Fruit fly (Drosophila melanogaster) whole organism, embryonic: Measurements from ENCODE around the gene VhaPPA1-2.

Source experiments
- ATbp ChIP-seq: fragments of 200-800 bp; sonication (Bioruptor generic); optimal IDR thresholded peaks from 2 replicates; lab custom pipeline; 2017; ENCODE audit warnings: missing biosample characterization, mild to moderate bottlenecking, missing genetic modification characterization, missing genetic modification reagents
- Abd-B ChIP-seq: fragments of 200-800 bp; sonication (Bioruptor generic); optimal IDR thresholded peaks from 2 replicates; lab custom pipeline; 2018; ENCODE audit warnings: missing biosample characterization, mild to moderate bottlenecking, missing genetic modification characterization, moderate library complexity
- Antp ChIP-seq: fragments of 200-800 bp; sonication (Bioruptor generic); optimal IDR thresholded peaks from 3 replicates; lab custom pipeline; 2016; ENCODE audit warnings: missing biosample characterization, missing genetic modification characterization
- Asciz ChIP-seq: fragments of 200-800 bp; sonication (Bioruptor generic); optimal IDR thresholded peaks from 2 replicates; lab custom pipeline; 2017; ENCODE audit warnings: missing biosample characterization, mild to moderate bottlenecking, missing genetic modification characterization, missing genetic modification reagents
- Atf-2 ChIP-seq: fragments of 200-800 bp; sonication (Bioruptor generic); optimal IDR thresholded peaks from 2 replicates; lab custom pipeline; 2016; ENCODE audit warnings: missing biosample characterization, missing genetic modification characterization
- CG12236 ChIP-seq: fragments of 200-800 bp; sonication (Bioruptor generic); optimal IDR thresholded peaks from 2 replicates; lab custom pipeline; 2016; ENCODE audit warnings: missing biosample characterization, missing genetic modification characterization
- CG13424 ChIP-seq: fragments of 200-800 bp; sonication (Bioruptor generic); optimal IDR thresholded peaks from 2 replicates; lab custom pipeline; 2019; ENCODE audit warnings: missing biosample characterization, mild to moderate bottlenecking, missing genetic modification characterization, moderate library complexity
- CG15479 ChIP-seq: fragments of 200-800 bp; sonication (Bioruptor generic); optimal IDR thresholded peaks from 3 replicates; lab custom pipeline; 2019; ENCODE audit warnings: missing biosample characterization, mild to moderate bottlenecking, missing genetic modification characterization, moderate library complexity
- CG1602 ChIP-seq: fragments of 200-800 bp; sonication (Bioruptor generic); optimal IDR thresholded peaks from 3 replicates; lab custom pipeline; 2016; ENCODE audit warnings: missing biosample characterization, missing genetic modification characterization
- CG16779 ChIP-seq: fragments of 200-800 bp; sonication (Bioruptor generic); IDR thresholded peaks from 2 replicates; pipeline ENCODE4 v1.3.6; 2022; ENCODE audit warnings: missing biosample characterization, missing genetic modification characterization
- CG16815 ChIP-seq: fragments of 200-800 bp; sonication (Bioruptor generic); optimal IDR thresholded peaks from 3 replicates; lab custom pipeline; 2017; ENCODE audit warnings: missing biosample characterization, mild to moderate bottlenecking, missing genetic modification characterization
- CG1832 ChIP-seq: fragments of 200-800 bp; sonication (Bioruptor generic); optimal IDR thresholded peaks from 2 replicates; lab custom pipeline; 2017; ENCODE audit warnings: missing biosample characterization, mild to moderate bottlenecking, missing genetic modification characterization, inconsistent platforms
- CG30020 ChIP-seq: fragments of 200-800 bp; optimal IDR thresholded peaks from 2 replicates; lab custom pipeline; 2019; ENCODE audit warnings: missing biosample characterization, mild to moderate bottlenecking, missing genetic modification characterization, moderate library complexity
- CG33213 ChIP-seq: fragments of 200-800 bp; sonication (Bioruptor generic); optimal IDR thresholded peaks from 3 replicates; lab custom pipeline; 2016; ENCODE audit warnings: missing biosample characterization, missing genetic modification characterization
- CG42726 ChIP-seq: fragments of 200-800 bp; sonication (Bioruptor generic); IDR thresholded peaks from 2 replicates; pipeline ENCODE4 v1.3.6; 2022; ENCODE audit warnings: missing biosample characterization, missing genetic modification characterization; ENCODE audit not compliant: partially characterized antibody
- CG4730 ChIP-seq: fragments of 200-800 bp; sonication (Bioruptor generic); IDR thresholded peaks from 2 replicates; pipeline ENCODE4 v1.3.6; 2022; ENCODE audit warnings: missing biosample characterization, missing genetic modification characterization
- CG6175 ChIP-seq: fragments of 200-800 bp; sonication (Bioruptor generic); IDR thresholded peaks from 3 replicates; pipeline ENCODE4 v1.3.6; 2022; ENCODE audit warnings: missing biosample characterization, missing genetic modification characterization
- CG8290 ChIP-seq, 3 experiments: fragments of 200-800 bp; sonication (Bioruptor generic); optimal IDR thresholded peaks; 2 replicates each; lab custom pipeline; 2016 to 2019; ENCODE audit warnings: missing biosample characterization in 3 of 3, missing genetic modification characterization in 3 of 3, mild to moderate bottlenecking in 2 of 3, moderate library complexity in 1 of 3
- CTCF ChIP-seq: fragments of 200-800 bp; sonication (Bioruptor generic); optimal IDR thresholded peaks from 2 replicates; lab custom pipeline; 2017; ENCODE audit warnings: missing biosample characterization, mild to moderate bottlenecking, missing genetic modification characterization, moderate library complexity
- Chrac-16 ChIP-seq: fragments of 200-800 bp; sonication (Bioruptor generic); optimal IDR thresholded peaks from 3 replicates; lab custom pipeline; 2016; ENCODE audit warnings: missing biosample characterization, missing genetic modification characterization
- Drgx ChIP-seq: fragments of 200-800 bp; sonication (Bioruptor generic); IDR thresholded peaks from 2 replicates; pipeline ENCODE4 v1.3.6; 2022; ENCODE audit warnings: missing biosample characterization, missing genetic modification characterization
- GATAe ChIP-seq: fragments of 200-800 bp; sonication (Bioruptor generic); conservative IDR thresholded peaks from 2 replicates; pipeline ENCODE4 v1.3.6; 2022; ENCODE audit warnings: missing biosample characterization, missing genetic modification characterization
- Gug ChIP-seq: fragments of 200-800 bp; sonication (Bioruptor generic); IDR thresholded peaks from 4 replicates; pipeline ENCODE4 v1.3.6; 2022; ENCODE audit warnings: missing biosample characterization, missing genetic modification characterization
- HHEX ChIP-seq: fragments of 200-800 bp; sonication (Bioruptor generic); optimal IDR thresholded peaks from 3 replicates; lab custom pipeline; 2017; ENCODE audit warnings: missing biosample characterization, mild to moderate bottlenecking, missing genetic modification characterization, missing genetic modification reagents
- Hr51 ChIP-seq, 2 experiments: fragments of 200-800 bp; sonication (Bioruptor generic); optimal IDR thresholded peaks; 2 replicates in 1 of 2; 3 replicates in 1 of 2; lab custom pipeline; 2016 to 2018; ENCODE audit warnings: missing biosample characterization in 2 of 2, missing genetic modification characterization in 2 of 2, mild to moderate bottlenecking in 1 of 2, moderate library complexity in 1 of 2
- MBD-R2 ChIP-seq: fragments of 200-800 bp; sonication (Bioruptor generic); IDR thresholded peaks from 2 replicates; pipeline ENCODE4 v1.3.6; 2022; ENCODE audit warnings: missing biosample characterization, missing genetic modification characterization
- Mrtf ChIP-seq: fragments of 200-800 bp; sonication (Bioruptor generic); IDR thresholded peaks from 3 replicates; pipeline ENCODE4 v1.3.6; 2022; ENCODE audit warnings: missing biosample characterization, missing genetic modification characterization
- Rfx ChIP-seq: fragments of 200-800 bp; sonication (Bioruptor generic); IDR thresholded peaks from 2 replicates; pipeline ENCODE4 v1.3.6; 2022; ENCODE audit warnings: missing biosample characterization, missing genetic modification characterization
- ase ChIP-seq: fragments of 200-800 bp; sonication (Bioruptor generic); IDR thresholded peaks from 3 replicates; pipeline ENCODE4 v1.3.6; 2022; ENCODE audit warnings: missing biosample characterization, missing genetic modification characterization
- corto ChIP-seq: fragments of 200-800 bp; sonication (Bioruptor generic); optimal IDR thresholded peaks from 2 replicates; lab custom pipeline; 2016; ENCODE audit warnings: missing biosample characterization, mild to moderate bottlenecking, missing genetic modification characterization, moderate library complexity
- da ChIP-seq: fragments of 200-800 bp; sonication (Bioruptor generic); optimal IDR thresholded peaks from 2 replicates; lab custom pipeline; 2016; ENCODE audit warnings: missing biosample characterization, missing genetic modification characterization
- fd3F ChIP-seq: fragments of 200-800 bp; sonication (Bioruptor generic); optimal IDR thresholded peaks from 2 replicates; lab custom pipeline; 2018; ENCODE audit warnings: missing biosample characterization, mild to moderate bottlenecking, missing genetic modification characterization, moderate library complexity
- gro ChIP-seq: fragments of 200-800 bp; sonication (Bioruptor generic); optimal IDR thresholded peaks from 2 replicates; lab custom pipeline; 2016; ENCODE audit warnings: missing biosample characterization, missing genetic modification characterization
- ind ChIP-seq: fragments of 200-800 bp; sonication (Bioruptor generic); optimal IDR thresholded peaks from 3 replicates; lab custom pipeline; 2016; ENCODE audit warnings: missing biosample characterization, missing genetic modification characterization
- luna ChIP-seq: fragments of 200-800 bp; sonication (Bioruptor generic); optimal IDR thresholded peaks from 2 replicates; lab custom pipeline; 2016; ENCODE audit warnings: missing biosample characterization, missing genetic modification characterization
- otp ChIP-seq: fragments of 200-800 bp; sonication (Bioruptor generic); IDR thresholded peaks from 3 replicates; pipeline ENCODE4, ENCODE4 v1.3.6; 2022; ENCODE audit warnings: missing biosample characterization, missing genetic modification characterization
- pros ChIP-seq: fragments of 200-800 bp; sonication (Bioruptor generic); optimal IDR thresholded peaks from 3 replicates; lab custom pipeline; 2019; ENCODE audit warnings: missing biosample characterization, mild to moderate bottlenecking, missing genetic modification characterization, moderate library complexity
- scrt ChIP-seq: fragments of 200-800 bp; sonication (Bioruptor generic); optimal IDR thresholded peaks from 2 replicates; lab custom pipeline; 2018; ENCODE audit warnings: missing biosample characterization, mild to moderate bottlenecking, missing genetic modification characterization, moderate library complexity
- shn ChIP-seq: fragments of 200-800 bp; sonication (Bioruptor generic); optimal IDR thresholded peaks from 3 replicates; lab custom pipeline; 2016; ENCODE audit warnings: missing biosample characterization, missing genetic modification characterization
- sim ChIP-seq: fragments of 200-800 bp; sonication (Bioruptor generic); IDR thresholded peaks from 2 replicates; pipeline ENCODE4 v1.3.6; 2022; ENCODE audit warnings: missing biosample characterization, missing genetic modification characterization
- sima ChIP-seq: fragments of 200-800 bp; sonication (Bioruptor generic); optimal IDR thresholded peaks from 2 replicates; lab custom pipeline; 2016; ENCODE audit warnings: missing biosample characterization, missing genetic modification characterization
- stwl ChIP-seq: fragments of 200-800 bp; sonication (Bioruptor generic); optimal IDR thresholded peaks from 3 replicates; lab custom pipeline; 2018; ENCODE audit warnings: missing biosample characterization, mild to moderate bottlenecking, missing genetic modification characterization, moderate library complexity
- sug ChIP-seq: fragments of 200-800 bp; optimal IDR thresholded peaks from 2 replicates; lab custom pipeline; 2019; ENCODE audit warnings: missing biosample characterization, mild to moderate bottlenecking, missing genetic modification characterization, moderate library complexity
- tin ChIP-seq: fragments of 200-800 bp; sonication (Bioruptor generic); optimal IDR thresholded peaks from 3 replicates; lab custom pipeline; 2016; ENCODE audit warnings: missing biosample characterization, missing genetic modification characterization
- twi ChIP-seq: fragments of 200-800 bp; optimal IDR thresholded peaks from 2 replicates; lab custom pipeline; 2019; ENCODE audit warnings: missing biosample characterization, mild to moderate bottlenecking, missing genetic modification characterization, moderate library complexity
- unpg ChIP-seq: fragments of 200-800 bp; sonication (Bioruptor generic); optimal IDR thresholded peaks from 3 replicates; lab custom pipeline; 2018; ENCODE audit warnings: missing biosample characterization, mild to moderate bottlenecking, missing genetic modification characterization, moderate library complexity
- zfh1 ChIP-seq: fragments of 200-800 bp; sonication (Bioruptor generic); IDR thresholded peaks from 3 replicates; pipeline ENCODE4 v1.3.6; 2022; ENCODE audit warnings: missing biosample characterization, missing genetic modification characterization
- zfh2 ChIP-seq: fragments of 200-800 bp; sonication (Bioruptor generic); optimal IDR thresholded peaks from 2 replicates; lab custom pipeline; 2016; ENCODE audit warnings: missing biosample characterization, missing genetic modification characterization

Gene VhaPPA1-2

dm6 chr3R:14893791-14894782 lies 6.0 kb downstream of the VhaPPA1-2 start, which contains the start of gene Dph2 (continued):
- TF ChIP-seq ind (peak; percentile 52), CG8290 (GFP tag; optimal IDR thresholded peaks at IDR 0.05; lab: Kevin White, UChicago) (no peak), CG8290 (tag; optimal IDR thresholded peaks at IDR 0.05; lab: Kevin White, UChicago) (peak in 1 of 2 experiments; percentile 69), CG1602 (peak; percentile 60), shn (GFP tag; lab: Kevin White, UChicago) (no peak), unpg (GFP tag; lab: Kevin White, UChicago) (peak; percentile 82), CG16815 (GFP tag; lab: Kevin White, UChicago) (peak; percentile 18), zfh2 (GFP tag; lab: Kevin White, UChicago) (peak; percentile 21), CG13424 (tag; lab: Kevin White, UChicago) (peak; percentile 82), pros (no peak), luna (GFP tag; lab: Kevin White, UChicago) (no peak), CG42726 (GFP tag; lab: Robert Waterston, UW) (0 out of 2 replicates have a peak, but pooled peaks have one; percentile 57), Gug (GFP tag; lab: Robert Waterston, UW) (peak; percentile 33; the same call in 2 of the 4 replicates), Chrac-16 (GFP tag; lab: Kevin White, UChicago) (peak; percentile 40), Atf-2 (peak; percentile 29), ase (GFP tag; lab: Robert Waterston, UW) (peak; percentile 79; the same call in 2 of the 3 replicates), scrt (GFP tag; lab: Kevin White, UChicago) (peak; percentile 25), Drgx (GFP tag; lab: Robert Waterston, UW) (peak; percentile 75), Abd-B (peak; percentile 78), GATAe (0 out of 2 replicates have a peak, but pooled peaks have one; percentile 19), Mrtf (GFP tag; lab: Robert Waterston, UW) (peak; percentile 47; the same call in 1 of the 3 replicates), corto (GFP tag; lab: Kevin White, UChicago) (no peak), MBD-R2 (GFP tag; lab: Robert Waterston, UW) (peak; percentile 67), Hr51 (GFP tag; optimal IDR thresholded peaks at IDR 0.05; lab: Kevin White, UChicago) (peak in 1 of 2 experiments; percentile 87), stwl (tag; lab: Kevin White, UChicago) (peak; percentile 43), CG33213 (GFP tag; lab: Kevin White, UChicago) (peak; percentile 48), sim (GFP tag; lab: Robert Waterston, UW) (peak; percentile 69), CG30020 (peak; percentile 98), sima (GFP tag; lab: Kevin White, UChicago) (no peak), tin (GFP tag; lab: Kevin White, UChicago) (peak; percentile 43), CG15479 (GFP tag; lab: Kevin White, UChicago) (no peak), da (GFP tag; lab: Kevin White, UChicago) (no peak), CG1832 (no peak), CG4730 (peak; percentile 81), Asciz (GFP tag; lab: Kevin White, UChicago) (peak; percentile 38), CG16779 (no peak), twi (tag; lab: Kevin White, UChicago) (peak; percentile 39), ATbp (GFP tag; lab: Kevin White, UChicago) (no peak), fd3F (GFP tag; lab: Kevin White, UChicago) (peak; percentile 64), CTCF (GFP tag; lab: Kevin White, UChicago) (peak; percentile 65), otp (GFP tag; lab: Robert Waterston, UW) (peak; percentile 54), HHEX (GFP tag; lab: Kevin White, UChicago) (peak; percentile 37), Rfx (GFP tag; lab: Robert Waterston, UW) (peak; percentile 86), gro (GFP tag; lab: Kevin White, UChicago) (peak; percentile 12), zfh1 (peak; percentile 80), Antp (GFP tag; lab: Kevin White, UChicago) (peak; percentile 35), CG6175 (GFP tag; lab: Robert Waterston, UW) (0 out of 3 replicates have a peak, but pooled peaks have one; percentile 42), CG12236 (GFP tag; lab: Kevin White, UChicago) (no peak), sug (peak; percentile 65)
